Worm (Caenorhabditis elegans) whole organism, young adult: ENCODE data around the gene peb-1.

Source experiments
- C06A6.2 ChIP-seq: fragments of 200-800 bp; sonication (Bioruptor generic); conservative IDR thresholded peaks from 2 replicates; pipeline ENCODE4 v1.3.6; 2022; ENCODE audit warnings: missing genetic modification characterization, missing compliant biosample characterization
- F33H1.4 ChIP-seq: fragments of 200-800 bp; sonication (Bioruptor generic); IDR thresholded peaks from 2 replicates; pipeline ENCODE4 v1.3.6; 2022; ENCODE audit warnings: missing genetic modification reagents, missing genetic modification characterization, missing compliant biosample characterization
- F57C9.4 ChIP-seq: sonication (generic microtip); optimal IDR thresholded peaks from 2 replicates; lab custom pipeline; 2017; ENCODE audit warnings: mild to moderate bottlenecking, missing genetic modification characterization, missing compliant biosample characterization
- K11D2.4 ChIP-seq: fragments of 200-800 bp; sonication (Bioruptor generic); IDR thresholded peaks from 2 replicates; pipeline ENCODE4 v1.3.6; 2022; ENCODE audit warnings: missing genetic modification reagents, missing genetic modification characterization, missing compliant biosample characterization
- Y67H2A.10 ChIP-seq: fragments of 200-800 bp; sonication (Bioruptor generic); conservative IDR thresholded peaks from 2 replicates; pipeline ENCODE4 v1.3.6; 2022; ENCODE audit warnings: missing genetic modification reagents, missing genetic modification characterization, missing compliant biosample characterization
- aptf-2 ChIP-seq: fragments of 200-800 bp; sonication (Bioruptor generic); conservative IDR thresholded peaks from 2 replicates; pipeline ENCODE4 v1.3.6; 2022; ENCODE audit warnings: missing genetic modification reagents, missing genetic modification characterization, missing compliant biosample characterization
- cebp-1 ChIP-seq, 2 experiments: fragments of 200-800 bp in 1 of 2; sonication (Bioruptor generic) in 1 of 2; sonication (generic microtip) in 1 of 2; IDR thresholded peaks in 1 of 2; optimal IDR thresholded peaks in 1 of 2; 2 replicates each; pipeline versions ENCODE4 v1.3.6 to Lab custom; 2017 to 2022; ENCODE audit warnings: missing compliant biosample characterization in 2 of 2, missing genetic modification characterization in 2 of 2, mild to moderate bottlenecking in 1 of 2, missing genetic modification reagents in 1 of 2, moderate library complexity in 1 of 2
- ceh-100 ChIP-seq: fragments of 200-800 bp; sonication (Bioruptor generic); IDR thresholded peaks from 2 replicates; pipeline ENCODE4 v1.3.6; 2022; ENCODE audit warnings: missing genetic modification reagents, missing genetic modification characterization, missing compliant biosample characterization
- ceh-91 ChIP-seq: fragments of 200-800 bp; sonication (Bioruptor generic); IDR thresholded peaks from 2 replicates; pipeline ENCODE4 v1.3.6; 2022; ENCODE audit warnings: missing genetic modification reagents, missing genetic modification characterization, missing compliant biosample characterization
- dpff-1 ChIP-seq: sonication (generic microtip); optimal IDR thresholded peaks from 2 replicates; lab custom pipeline; 2017; ENCODE audit warnings: mild to moderate bottlenecking, missing genetic modification characterization, missing compliant biosample characterization
- efl-1 ChIP-seq: fragments of 150-350 bp; optimal IDR thresholded peaks from 2 replicates; lab custom pipeline; 2014; ENCODE audit warnings: missing biosample characterization, missing genetic modification reagents, missing genetic modification characterization
- gei-17 ChIP-seq: fragments of 200-800 bp; sonication (Bioruptor generic); optimal IDR thresholded peaks from 2 replicates; lab custom pipeline; 2018; ENCODE audit warnings: mild to moderate bottlenecking, missing genetic modification characterization, missing compliant biosample characterization
- hlh-26 ChIP-seq: fragments of 200-800 bp; sonication (Bioruptor generic); conservative IDR thresholded peaks from 2 replicates; pipeline ENCODE4 v1.3.6; 2022; ENCODE audit warnings: missing genetic modification reagents, missing genetic modification characterization, missing compliant biosample characterization
- let-526 ChIP-seq: fragments of 200-800 bp; sonication (Bioruptor generic); IDR thresholded peaks from 2 replicates; pipeline ENCODE4 v1.3.6; 2022; ENCODE audit warnings: missing genetic modification reagents, missing genetic modification characterization, missing compliant biosample characterization
- lin-40 ChIP-seq: sonication (generic microtip); optimal IDR thresholded peaks from 2 replicates; lab custom pipeline; 2016; ENCODE audit warnings: missing genetic modification characterization, mild to moderate bottlenecking, missing compliant biosample characterization, missing genotype, missing genetic modification reagents
- lsy-27 ChIP-seq: sonication (generic microtip); optimal IDR thresholded peaks from 2 replicates; lab custom pipeline; 2017; ENCODE audit warnings: missing genetic modification characterization, mild to moderate bottlenecking, missing compliant biosample characterization, antibody characterized with exemption, missing genotype, borderline replicate concordance; ENCODE audit not compliant: insufficient read depth
- madf-8 ChIP-seq: fragments of 200-800 bp; sonication (Bioruptor generic); conservative IDR thresholded peaks from 2 replicates; pipeline ENCODE4 v1.3.6; 2022; ENCODE audit warnings: missing genetic modification reagents, missing genetic modification characterization, missing compliant biosample characterization
- mel-28 ChIP-seq: sonication (generic microtip); optimal IDR thresholded peaks from 2 replicates; lab custom pipeline; 2016; ENCODE audit warnings: borderline replicate concordance, mild to moderate bottlenecking, missing genetic modification characterization, missing compliant biosample characterization
- mes-4 ChIP-seq: sonication (generic microtip); optimal IDR thresholded peaks from 2 replicates; lab custom pipeline; 2016; ENCODE audit warnings: missing genotype, missing genetic modification characterization, missing compliant biosample characterization
- nhr-120 ChIP-seq: fragments of 200-800 bp; sonication (Bioruptor generic); IDR thresholded peaks from 2 replicates; pipeline ENCODE4 v1.3.6; 2022; ENCODE audit warnings: missing genetic modification characterization, missing compliant biosample characterization
- nhr-27 ChIP-seq: fragments of 200-800 bp; sonication (Bioruptor generic); optimal IDR thresholded peaks from 2 replicates; lab custom pipeline; 2018; ENCODE audit warnings: mild to moderate bottlenecking, missing genetic modification characterization, moderate library complexity, missing compliant biosample characterization
- nhr-80 ChIP-seq: sonication (generic microtip); optimal IDR thresholded peaks from 2 replicates; lab custom pipeline; 2016; ENCODE audit warnings: missing genetic modification characterization, missing compliant biosample characterization
- pbrm-1 ChIP-seq: fragments of 200-800 bp; sonication (Bioruptor generic); IDR thresholded peaks from 2 replicates; pipeline ENCODE4 v1.3.6; 2022; ENCODE audit warnings: missing genetic modification reagents, missing genetic modification characterization, missing compliant biosample characterization
- rec-8 ChIP-seq, 2 experiments: sonication (generic microtip); optimal IDR thresholded peaks; 2 replicates each; lab custom pipeline; 2016; ENCODE audit warnings: mild to moderate bottlenecking in 2 of 2, missing genetic modification characterization in 2 of 2, missing genetic modification reagents in 2 of 2, missing genotype in 2 of 2, missing biosample characterization in 1 of 2, missing compliant biosample characterization in 1 of 2, moderate library complexity in 1 of 2
- rpc-1 ChIP-seq, 2 experiments: fragments of 150-350 bp in 1 of 2; sonication (generic microtip) in 1 of 2; optimal IDR thresholded peaks; 2 replicates each; lab custom pipeline; 2014 to 2018; ENCODE audit warnings: missing biosample characterization in 1 of 2, missing genetic modification characterization in 1 of 2, missing genetic modification reagents in 1 of 2, missing genotype in 1 of 2
- sdz-38 ChIP-seq: sonication (generic microtip); optimal IDR thresholded peaks from 2 replicates; lab custom pipeline; 2016; ENCODE audit warnings: missing genotype, missing genetic modification characterization, missing compliant biosample characterization
- snpc-1.3 ChIP-seq: sonication (generic microtip); optimal IDR thresholded peaks from 2 replicates; lab custom pipeline; 2017; ENCODE audit warnings: missing genetic modification characterization, mild to moderate bottlenecking, missing compliant biosample characterization, antibody characterized with exemption, moderate library complexity, missing genotype, missing genetic modification reagents; ENCODE audit not compliant: insufficient read depth
- sptf-2 ChIP-seq: fragments of 200-800 bp; sonication (Bioruptor generic); optimal IDR thresholded peaks from 2 replicates; lab custom pipeline; 2018; ENCODE audit warnings: mild to moderate bottlenecking, missing genetic modification characterization, missing compliant biosample characterization
- ztf-22 ChIP-seq: fragments of 200-800 bp; sonication (Bioruptor generic); optimal IDR thresholded peaks from 2 replicates; lab custom pipeline; 2018; ENCODE audit warnings: mild to moderate bottlenecking, missing genetic modification characterization, moderate library complexity, missing compliant biosample characterization
- ztf-25 ChIP-seq: fragments of 200-800 bp; sonication (Bioruptor generic); IDR thresholded peaks from 2 replicates; pipeline ENCODE4 v1.3.6; 2022; ENCODE audit warnings: missing genetic modification reagents, missing genetic modification characterization, missing compliant biosample characterization
- ztf-26 ChIP-seq: sonication (generic microtip); optimal IDR thresholded peaks from 2 replicates; lab custom pipeline; 2017; ENCODE audit warnings: missing genetic modification characterization, missing compliant biosample characterization
- ztf-28 ChIP-seq: fragments of 200-800 bp; sonication (Bioruptor generic); IDR thresholded peaks from 2 replicates; pipeline ENCODE4 v1.3.6; 2022; ENCODE audit warnings: missing genetic modification reagents, missing genetic modification characterization, missing compliant biosample characterization
- ztf-6 ChIP-seq: fragments of 200-800 bp; sonication (Bioruptor generic); IDR thresholded peaks from 2 replicates; pipeline ENCODE4 v1.3.6; 2022; ENCODE audit warnings: missing genetic modification reagents, missing genetic modification characterization, missing compliant biosample characterization

Gene peb-1

DNA sequence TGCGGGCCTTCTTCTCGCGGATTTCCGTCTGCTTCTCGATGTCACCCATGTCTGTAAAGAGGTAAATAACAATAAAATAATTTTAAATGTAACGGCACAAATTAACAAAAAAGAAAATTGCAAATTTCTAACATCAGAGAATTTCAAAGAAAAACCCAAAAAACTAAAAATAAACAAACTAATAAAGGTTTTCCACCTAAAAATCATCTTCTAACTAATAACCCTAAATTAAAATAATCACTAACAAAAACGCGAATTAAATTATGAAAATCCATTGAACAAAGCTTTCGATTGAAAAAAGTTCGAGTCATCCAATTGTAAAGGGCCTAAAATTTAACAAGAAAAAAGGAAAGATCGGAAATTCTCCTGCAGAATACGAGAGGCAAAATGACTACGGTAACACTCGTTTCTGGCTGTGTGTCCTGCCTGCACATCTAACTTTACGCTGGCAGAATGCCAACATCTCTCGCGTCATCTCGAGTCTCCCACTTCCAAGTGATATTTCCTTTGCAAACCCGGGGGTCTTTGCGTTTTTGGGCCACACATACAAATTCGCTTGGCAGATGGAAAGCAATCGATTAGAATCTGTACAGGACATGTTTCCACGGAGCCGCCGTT is 31.8 kb downstream of the peb-1 start, which contains the start of gene rpl-11.2 (continued):
- TF ChIP-seq ztf-25 (no peak), snpc-1.3 (tag; lab: Kevin White, UChicago) (no peak), nhr-80 (tag; lab: Kevin White, UChicago) (peak; percentile 82), ceh-91 (GFP tag; lab: Robert Waterston, UW) (no peak), ceh-100 (0 out of 2 replicates have a peak, but pooled peaks have one; percentile 46), ztf-22 (GFP tag; lab: Kevin White, UChicago) (peak; percentile 40)

DNA sequence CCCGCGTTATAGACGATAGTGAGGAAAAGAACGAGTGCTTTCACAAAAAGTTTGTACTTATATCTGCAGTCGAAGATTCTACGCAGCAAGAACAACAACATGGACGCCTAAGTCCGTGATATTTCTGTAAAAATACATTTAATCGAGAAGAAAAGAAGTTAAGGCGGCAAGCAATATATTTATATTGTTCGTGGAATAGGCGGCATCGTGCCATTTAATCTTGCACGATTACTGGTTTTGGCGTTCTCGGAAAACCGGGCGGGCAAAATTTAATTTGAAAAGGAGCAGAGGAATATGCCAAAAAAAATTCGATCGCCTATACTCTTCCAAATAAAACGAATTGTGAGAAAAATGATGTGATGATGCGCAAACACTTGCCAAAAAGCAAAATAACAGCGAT is 36.1 kb downstream of the peb-1 start, which contains the start of gene AH9.1:
AH9.1 (minus strand) TSS at position 101 of the 400 bp plus-strand sequence.
- TF ChIP-seq aptf-2 (GFP tag; lab: Robert Waterston, UW) (no peak), sdz-38 (tag; lab: Kevin White, UChicago) (no peak), nhr-80 (tag; lab: Kevin White, UChicago) (no peak), F33H1.4 (GFP tag; lab: Robert Waterston, UW) (no peak), rec-8 (tag; optimal IDR thresholded peaks at IDR 0.05; lab: Kevin White, UChicago) (no peak), nhr-27 (no peak), lin-40 (no peak), hlh-26 (GFP tag; lab: Robert Waterston, UW) (no peak)

DNA sequence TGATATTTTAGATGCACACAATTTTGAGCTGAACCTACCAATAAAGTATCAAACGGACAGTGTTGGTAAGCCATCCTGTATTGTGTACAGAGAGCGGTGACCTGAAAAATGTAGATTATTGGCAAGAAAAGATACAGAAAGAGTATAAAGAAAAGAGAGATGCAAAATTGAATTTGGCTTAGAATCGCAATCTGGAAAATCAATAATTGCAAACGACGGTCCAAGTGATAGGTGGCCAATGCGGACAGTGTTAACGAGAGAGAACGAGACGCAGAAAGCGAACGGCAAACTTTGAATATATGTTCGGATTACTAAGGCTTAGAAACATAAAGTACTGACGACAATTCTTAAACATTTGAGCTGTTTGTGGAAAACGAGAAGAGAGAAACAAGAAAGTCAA is 47.1 kb downstream of the peb-1 start, which contains the start of gene crn-4:
crn-4 (minus strand) TSS at position 101 of the 400 bp plus-strand sequence.
- TF ChIP-seq nhr-27 (no peak), ztf-6 (GFP tag; lab: Robert Waterston, UW) (no peak), lsy-27 (tag; lab: Kevin White, UChicago) (no peak), sptf-2 (GFP tag; lab: Kevin White, UChicago) (no peak), Y67H2A.10 (GFP tag; lab: Robert Waterston, UW) (no peak), mel-28 (tag; lab: Kevin White, UChicago) (no peak), gei-17 (no peak), nhr-80 (tag; lab: Kevin White, UChicago) (no peak), C06A6.2 (GFP tag; lab: Robert Waterston, UW) (no peak), ztf-28 (GFP tag; lab: Robert Waterston, UW) (no peak), dpff-1 (tag; lab: Kevin White, UChicago) (no peak), rpc-1 (optimal IDR thresholded peaks at IDR 0.05; lab: Kevin White, UChicago) (no peak), rpc-1 (tag; optimal IDR thresholded peaks at IDR 0.05; lab: Kevin White, UChicago) (no peak), F57C9.4 (tag; lab: Kevin White, UChicago) (no peak), cebp-1 (GFP tag; IDR thresholded peaks at IDR 0.05; lab: Robert Waterston, UW) (no peak), cebp-1 (tag; optimal IDR thresholded peaks at IDR 0.05; lab: Kevin White, UChicago) (no peak), mes-4 (no peak), pbrm-1 (GFP tag; lab: Robert Waterston, UW) (no peak), madf-8 (GFP tag; lab: Robert Waterston, UW) (no peak), K11D2.4 (GFP tag; lab: Robert Waterston, UW) (no peak), ztf-26 (tag; lab: Kevin White, UChicago) (no peak), aptf-2 (GFP tag; lab: Robert Waterston, UW) (no peak)

DNA sequence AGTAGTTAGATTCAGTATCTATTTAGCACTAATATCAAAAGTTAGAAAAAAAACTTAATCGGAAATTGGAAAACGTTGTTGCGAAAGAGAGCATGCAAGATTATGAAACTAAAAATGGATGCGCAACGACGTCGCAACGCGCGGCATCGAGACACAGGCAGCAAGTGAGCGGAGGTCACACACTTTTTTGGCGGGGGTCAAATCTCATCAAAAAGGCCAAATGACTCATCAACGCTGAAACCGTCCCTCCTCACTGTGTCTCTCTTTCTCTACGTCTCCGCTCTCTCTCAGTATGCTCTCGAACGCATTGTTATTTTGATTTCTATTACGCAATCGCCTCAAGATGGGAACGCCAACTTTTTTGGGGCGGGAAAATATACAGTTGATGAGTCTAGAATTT is 47.6 kb downstream of the peb-1 start:
- TF ChIP-seq efl-1 (GFP tag; lab: Kevin White, UChicago) (peak; percentile 57), let-526 (no peak), nhr-120 (no peak), nhr-80 (tag; lab: Kevin White, UChicago) (peak; percentile 11), cebp-1 (GFP tag; IDR thresholded peaks at IDR 0.05; lab: Robert Waterston, UW) (peak; percentile 60; the same call in 1 of the 2 replicates), cebp-1 (tag; optimal IDR thresholded peaks at IDR 0.05; lab: Kevin White, UChicago) (peak; percentile 96)
